Worm (Caenorhabditis elegans): ENCODE results near the gene tpst-2.

- TF ChIP-seq ces-1 (GFP tag; optimal IDR thresholded peaks at IDR 0.05) (no peak), ceh-43 (GFP tag; optimal IDR thresholded peaks at IDR 0.05) (no peak), lin-32 (GFP tag; optimal IDR thresholded peaks at IDR 0.05) (no peak), unc-120 (tag; optimal IDR thresholded peaks at IDR 0.05; ENCODE audit: poor library complexity, severe bottlenecking) (no peak)
Observed at ce11 chrIII:773114-773513, 2.1 kb downstream of the tpst-2 start, which contains the start of gene cyn-6.

All from whole organism, mixed stage, embryonic.